Fruit fly (Drosophila melanogaster) whole organism, embryonic: ENCODE results near the gene CG33490.

Experiments
- Awh ChIP-seq: fragments of 200-800 bp; sonication (Bioruptor generic); IDR thresholded peaks from 2 replicates; pipeline ENCODE4, ENCODE4 v1.3.6; 2022; ENCODE audit warnings: missing biosample characterization, missing genetic modification characterization
- CG11456 ChIP-seq: fragments of 200-800 bp; sonication (Bioruptor generic); IDR thresholded peaks from 3 replicates; pipeline ENCODE4 v1.3.6; 2022; ENCODE audit warnings: missing biosample characterization, missing genetic modification characterization
- CG1233 ChIP-seq: fragments of 200-800 bp; sonication (Bioruptor generic); optimal IDR thresholded peaks from 4 replicates; lab custom pipeline; 2018; ENCODE audit warnings: missing biosample characterization, mild to moderate bottlenecking, missing genetic modification characterization
- CG15073 ChIP-seq: fragments of 200-800 bp; sonication (Bioruptor generic); optimal IDR thresholded peaks from 2 replicates; lab custom pipeline; 2016; ENCODE audit warnings: missing biosample characterization, missing genetic modification characterization
- CG15479 ChIP-seq: fragments of 200-800 bp; sonication (Bioruptor generic); optimal IDR thresholded peaks from 3 replicates; lab custom pipeline; 2019; ENCODE audit warnings: missing biosample characterization, mild to moderate bottlenecking, missing genetic modification characterization, moderate library complexity
- CG1792 ChIP-seq: fragments of 200-800 bp; sonication (Bioruptor generic); optimal IDR thresholded peaks from 2 replicates; lab custom pipeline; 2016; ENCODE audit warnings: missing biosample characterization, missing genetic modification characterization
- CG2120 ChIP-seq: fragments of 200-800 bp; sonication (Bioruptor generic); optimal IDR thresholded peaks from 3 replicates; lab custom pipeline; 2016; ENCODE audit warnings: missing biosample characterization, missing genetic modification characterization
- CG3281 ChIP-seq: fragments of 200-800 bp; sonication (Bioruptor generic); optimal IDR thresholded peaks from 3 replicates; lab custom pipeline; 2017; ENCODE audit warnings: missing biosample characterization, mild to moderate bottlenecking, missing genetic modification characterization
- CG34422 ChIP-seq: fragments of 200-800 bp; sonication (Bioruptor generic); IDR thresholded peaks from 3 replicates; pipeline ENCODE4 v1.3.6; 2022; ENCODE audit warnings: missing biosample characterization, missing genetic modification characterization
- CG3838 ChIP-seq: fragments of 200-800 bp; sonication (Bioruptor generic); optimal IDR thresholded peaks from 3 replicates; lab custom pipeline; 2016; ENCODE audit warnings: missing biosample characterization, missing genetic modification characterization
- CG42726 ChIP-seq: fragments of 200-800 bp; sonication (Bioruptor generic); IDR thresholded peaks from 2 replicates; pipeline ENCODE4 v1.3.6; 2022; ENCODE audit warnings: missing biosample characterization, missing genetic modification characterization; ENCODE audit not compliant: partially characterized antibody
- CG4730 ChIP-seq: fragments of 200-800 bp; sonication (Bioruptor generic); IDR thresholded peaks from 2 replicates; pipeline ENCODE4 v1.3.6; 2022; ENCODE audit warnings: missing biosample characterization, missing genetic modification characterization
- CG7271 ChIP-seq: fragments of 200-800 bp; sonication (Bioruptor generic); optimal IDR thresholded peaks from 2 replicates; lab custom pipeline; 2018; ENCODE audit warnings: missing biosample characterization, mild to moderate bottlenecking, missing genetic modification characterization, moderate library complexity
- CG7372 ChIP-seq: fragments of 200-800 bp; sonication (Bioruptor generic); IDR thresholded peaks from 2 replicates; pipeline ENCODE4 v1.3.6; 2022; ENCODE audit warnings: missing biosample characterization, missing genetic modification characterization
- CG7928 ChIP-seq: fragments of 200-800 bp; sonication (Bioruptor generic); optimal IDR thresholded peaks from 2 replicates; lab custom pipeline; 2017; ENCODE audit warnings: missing biosample characterization, mild to moderate bottlenecking, missing genetic modification characterization
- CG7987 ChIP-seq: fragments of 200-800 bp; sonication (Bioruptor generic); optimal IDR thresholded peaks from 2 replicates; lab custom pipeline; 2018; ENCODE audit warnings: missing biosample characterization, mild to moderate bottlenecking, missing genetic modification characterization, moderate library complexity
- CG9817 ChIP-seq: fragments of 200-800 bp; sonication (Bioruptor generic); optimal IDR thresholded peaks from 2 replicates; lab custom pipeline; 2018; ENCODE audit warnings: missing biosample characterization, mild to moderate bottlenecking, missing genetic modification characterization, moderate library complexity
- CG9876 ChIP-seq: fragments of 200-800 bp; sonication (Bioruptor generic); optimal IDR thresholded peaks from 2 replicates; lab custom pipeline; 2016; ENCODE audit warnings: missing biosample characterization, missing genetic modification characterization
- Dbx ChIP-seq: fragments of 200-800 bp; sonication (Bioruptor generic); IDR thresholded peaks from 3 replicates; pipeline ENCODE4 v1.3.6; 2022; ENCODE audit warnings: missing biosample characterization, missing genetic modification characterization
- Deaf1 ChIP-seq: fragments of 200-800 bp; optimal IDR thresholded peaks from 3 replicates; lab custom pipeline; 2019; ENCODE audit warnings: missing biosample characterization, mild to moderate bottlenecking, missing genetic modification characterization, moderate library complexity
- Dp ChIP-seq: fragments of 200-800 bp; sonication (Bioruptor generic); optimal IDR thresholded peaks from 2 replicates; lab custom pipeline; 2018; ENCODE audit warnings: missing biosample characterization, mild to moderate bottlenecking, missing genetic modification characterization, moderate library complexity
- Drgx ChIP-seq: fragments of 200-800 bp; sonication (Bioruptor generic); IDR thresholded peaks from 2 replicates; pipeline ENCODE4 v1.3.6; 2022; ENCODE audit warnings: missing biosample characterization, missing genetic modification characterization
- E2f2 ChIP-seq: fragments of 200-800 bp; sonication (Bioruptor generic); IDR thresholded peaks from 2 replicates; pipeline ENCODE4 v1.3.6; 2022; ENCODE audit warnings: missing biosample characterization, missing genetic modification characterization
- Ets97D ChIP-seq: fragments of 200-800 bp; sonication (Bioruptor generic); optimal IDR thresholded peaks from 3 replicates; lab custom pipeline; 2016; ENCODE audit warnings: missing biosample characterization, missing genetic modification characterization
- Gug ChIP-seq: fragments of 200-800 bp; sonication (Bioruptor generic); IDR thresholded peaks from 4 replicates; pipeline ENCODE4 v1.3.6; 2022; ENCODE audit warnings: missing biosample characterization, missing genetic modification characterization
- HLH4C ChIP-seq: fragments of 200-800 bp; sonication (Bioruptor generic); IDR thresholded peaks from 3 replicates; pipeline ENCODE4 v1.3.6; 2022; ENCODE audit warnings: missing biosample characterization, missing genetic modification characterization; ENCODE audit not compliant: partially characterized antibody
- Med ChIP-seq: fragments of 200-800 bp; sonication (Bioruptor generic); peaks from one replicate; lab custom pipeline; 2016; ENCODE audit warnings: missing biosample characterization, missing genetic modification characterization, mild to moderate bottlenecking, inconsistent platforms, moderate library complexity
- Nf-YC ChIP-seq: fragments of 200-800 bp; optimal IDR thresholded peaks from 3 replicates; lab custom pipeline; 2019; ENCODE audit warnings: missing biosample characterization, mild to moderate bottlenecking, missing genetic modification characterization, moderate library complexity
- Oli ChIP-seq: fragments of 200-800 bp; sonication (Bioruptor generic); optimal IDR thresholded peaks from 2 replicates; lab custom pipeline; 2018; ENCODE audit warnings: missing biosample characterization, mild to moderate bottlenecking, missing genetic modification characterization, moderate library complexity
- Side ChIP-seq: fragments of 200-800 bp; sonication (Bioruptor generic); optimal IDR thresholded peaks from 2 replicates; lab custom pipeline; 2016; ENCODE audit warnings: missing biosample characterization, missing genetic modification characterization
- Taf1 ChIP-seq: fragments of 200-800 bp; sonication (Bioruptor generic); IDR thresholded peaks from 2 replicates; pipeline ENCODE4 v1.3.6; 2022; ENCODE audit warnings: missing biosample characterization, missing genetic modification characterization
- Trl ChIP-seq, 3 experiments: fragments of >200 bp in 2 of 3; fragments of 200-800 bp in 1 of 3; sonication (Bioruptor generic) in 1 of 3; optimal IDR thresholded peaks; 2 replicates in 1 of 3; 3 replicates in 2 of 3; lab custom pipeline; 2016 to 2017; ENCODE audit warnings: missing biosample characterization in 1 of 3, missing genetic modification characterization in 1 of 3
- Xrp1 ChIP-seq: fragments of 200-800 bp; sonication (Bioruptor generic); IDR thresholded peaks from 2 replicates; pipeline ENCODE4 v1.3.6; 2022; ENCODE audit warnings: missing biosample characterization, missing genetic modification characterization
- ac ChIP-seq: fragments of 200-800 bp; sonication (Bioruptor generic); optimal IDR thresholded peaks from 3 replicates; lab custom pipeline; 2017; ENCODE audit warnings: missing biosample characterization, mild to moderate bottlenecking, missing genetic modification characterization
- ap ChIP-seq: fragments of 200-800 bp; sonication (Bioruptor generic); IDR thresholded peaks from 2 replicates; pipeline ENCODE4 v1.3.6; 2022; ENCODE audit warnings: missing biosample characterization, missing genetic modification characterization
- bbx ChIP-seq: fragments of 200-800 bp; sonication (Bioruptor generic); IDR thresholded peaks from 2 replicates; pipeline ENCODE4 v1.3.6; 2022; ENCODE audit warnings: missing biosample characterization, missing genetic modification characterization; ENCODE audit not compliant: partially characterized antibody
- chif ChIP-seq, 2 experiments: fragments of 200-800 bp; sonication (Bioruptor generic); optimal IDR thresholded peaks; 3 replicates each; lab custom pipeline; 2016; ENCODE audit warnings: missing biosample characterization in 2 of 2, missing genetic modification characterization in 2 of 2
- chn ChIP-seq: fragments of 200-800 bp; sonication (Bioruptor generic); optimal IDR thresholded peaks from 2 replicates; lab custom pipeline; 2016; ENCODE audit warnings: missing biosample characterization, missing genetic modification characterization
- dati ChIP-seq: fragments of 200-800 bp; sonication (Bioruptor generic); IDR thresholded peaks from 2 replicates; pipeline ENCODE4 v1.3.6; 2022; ENCODE audit warnings: missing biosample characterization, missing genetic modification characterization
- emc ChIP-seq: fragments of 200-800 bp; sonication (Bioruptor generic); optimal IDR thresholded peaks from 2 replicates; lab custom pipeline; 2016; ENCODE audit warnings: missing biosample characterization, missing genetic modification characterization
- en ChIP-seq: fragments of 200-800 bp; sonication (Bioruptor generic); optimal IDR thresholded peaks from 2 replicates; lab custom pipeline; 2016; ENCODE audit warnings: missing biosample characterization, missing genetic modification characterization
- fd3F ChIP-seq: fragments of 200-800 bp; sonication (Bioruptor generic); optimal IDR thresholded peaks from 2 replicates; lab custom pipeline; 2018; ENCODE audit warnings: missing biosample characterization, mild to moderate bottlenecking, missing genetic modification characterization, moderate library complexity
- hbn ChIP-seq: fragments of 200-800 bp; sonication (Bioruptor generic); IDR thresholded peaks from 2 replicates; pipeline ENCODE4 v1.3.6; 2022; ENCODE audit warnings: missing biosample characterization, missing genetic modification characterization; ENCODE audit not compliant: partially characterized antibody
- lola ChIP-seq, 3 experiments: fragments of >200 bp in 2 of 3; fragments of 200-800 bp in 1 of 3; sonication (Bioruptor generic) in 1 of 3; optimal IDR thresholded peaks; 2 replicates each; lab custom pipeline; 2017 to 2019; ENCODE audit warnings: missing biosample characterization in 3 of 3, missing genetic modification characterization in 3 of 3, mild to moderate bottlenecking in 1 of 3, moderate library complexity in 1 of 3
- mam ChIP-seq: fragments of 200-800 bp; sonication (Bioruptor generic); optimal IDR thresholded peaks from 3 replicates; lab custom pipeline; 2016; ENCODE audit warnings: missing biosample characterization, missing genetic modification characterization
- mirr ChIP-seq: fragments of 200-800 bp; sonication (Bioruptor generic); optimal IDR thresholded peaks from 3 replicates; lab custom pipeline; 2018; ENCODE audit warnings: missing biosample characterization, mild to moderate bottlenecking, missing genetic modification characterization
- pb ChIP-seq: fragments of 200-800 bp; sonication (Bioruptor generic); optimal IDR thresholded peaks from 3 replicates; lab custom pipeline; 2016; ENCODE audit warnings: missing biosample characterization, missing genetic modification characterization
- ro ChIP-seq: fragments of 200-800 bp; sonication (Bioruptor generic); IDR thresholded peaks from 2 replicates; pipeline ENCODE4 v1.3.6; 2022; ENCODE audit warnings: missing biosample characterization, missing genetic modification characterization
- row ChIP-seq: fragments of 200-800 bp; sonication (Bioruptor generic); IDR thresholded peaks from 3 replicates; pipeline ENCODE4 v1.3.6; 2022; ENCODE audit warnings: missing biosample characterization, missing genetic modification characterization
- slbo ChIP-seq: fragments of 200-800 bp; sonication (Bioruptor generic); IDR thresholded peaks from 2 replicates; pipeline ENCODE4 v1.3.6; 2022; ENCODE audit warnings: missing biosample characterization, missing genetic modification characterization
- ssp ChIP-seq: fragments of 200-800 bp; sonication (Bioruptor generic); IDR thresholded peaks from 2 replicates; pipeline ENCODE4 v1.3.6; 2022; ENCODE audit warnings: missing biosample characterization, missing genetic modification characterization

Gene CG33490

DNA sequence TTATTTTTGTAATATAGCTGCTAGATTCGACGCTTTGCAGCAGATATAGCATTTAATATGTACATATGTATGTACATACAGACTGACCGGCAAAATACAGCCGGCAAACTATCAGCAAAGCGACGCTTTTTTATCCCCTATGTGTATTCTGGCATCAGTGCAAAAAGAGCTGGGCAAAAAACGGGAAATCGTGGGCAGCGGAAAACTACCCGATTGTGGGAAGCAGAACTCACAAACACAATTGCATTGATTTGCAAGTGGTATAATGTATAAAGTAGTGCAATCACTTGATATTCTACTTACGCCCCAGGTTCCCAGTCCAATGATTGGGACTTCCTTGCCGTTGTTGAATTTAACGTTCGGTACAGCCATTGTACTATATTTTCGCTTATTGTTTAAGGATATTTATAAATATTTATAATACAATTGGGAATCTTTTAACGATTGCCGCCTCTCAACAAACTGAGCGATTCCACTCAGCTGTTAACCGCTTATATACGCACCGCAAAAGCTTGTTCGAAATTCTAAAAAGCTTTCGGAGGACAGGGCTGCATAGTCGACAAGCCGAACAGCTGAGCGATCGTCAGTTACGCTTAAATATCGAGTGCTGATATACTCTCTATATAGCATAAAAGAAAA, 48.9 kb upstream of the CG33490 start (continued):
- TF ChIP-seq mirr (GFP tag; lab: Kevin White, UChicago) (no peak), Gug (GFP tag; lab: Robert Waterston, UW) (no peak), lola (GFP tag; optimal IDR thresholded peaks at IDR 0.05; lab: Kevin White, UChicago) (no peak), ap (GFP tag; lab: Robert Waterston, UW) (no peak), Dbx (GFP tag; lab: Robert Waterston, UW) (no peak), Xrp1 (no peak), chif (GFP tag; optimal IDR thresholded peaks at IDR 0.05; lab: Kevin White, UChicago) (no peak), Dp (peak; percentile 18), hbn (GFP tag; lab: Robert Waterston, UW) (no peak), Awh (GFP tag; lab: Robert Waterston, UW) (no peak), dati (GFP tag; lab: Robert Waterston, UW) (no peak), E2f2 (GFP tag; lab: Robert Waterston, UW) (peak; percentile 33), fd3F (GFP tag; lab: Kevin White, UChicago) (no peak), ro (no peak), CG34422 (no peak), pb (no peak), Nf-YC (no peak), CG1792 (GFP tag; lab: Kevin White, UChicago) (no peak), Oli (tag; lab: Kevin White, UChicago) (no peak), Ets97D (GFP tag; lab: Kevin White, UChicago) (no peak), CG7987 (GFP tag; lab: Kevin White, UChicago) (peak; percentile 37), bbx (GFP tag; lab: Robert Waterston, UW) (no peak), CG3838 (GFP tag; lab: Kevin White, UChicago) (no peak), CG11456 (no peak), emc (GFP tag; lab: Kevin White, UChicago) (no peak), chn (no peak), CG15073 (GFP tag; lab: Kevin White, UChicago) (no peak), slbo (GFP tag; lab: Robert Waterston, UW) (peak; percentile 25; the same call in 1 of the 2 replicates), Deaf1 (tag; lab: Kevin White, UChicago) (no peak), CG4730 (GFP tag; lab: Robert Waterston, UW) (no peak), ssp (GFP tag; lab: Robert Waterston, UW) (no peak), CG2120 (GFP tag; lab: Kevin White, UChicago) (no peak), CG1233 (GFP tag; lab: Kevin White, UChicago) (no peak), CG9817 (tag; lab: Kevin White, UChicago) (no peak), HLH4C (GFP tag; lab: Robert Waterston, UW) (peak; percentile 16; the same call in 1 of the 3 replicates), Side (GFP tag; lab: Kevin White, UChicago) (no peak), en (GFP tag; lab: Kevin White, UChicago) (no peak), CG9876 (GFP tag; lab: Kevin White, UChicago) (no peak), CG7271 (no peak), row (GFP tag; lab: Robert Waterston, UW) (peak; percentile 41; the same call in 1 of the 3 replicates), Med (peak; percentile 27), CG7928 (GFP tag; lab: Kevin White, UChicago) (peak; percentile 94), Trl (optimal IDR thresholded peaks at IDR 0.05; lab: Kevin White, UChicago) (no peak), Trl (GFP tag; optimal IDR thresholded peaks at IDR 0.05; lab: Kevin White, UChicago) (no peak), CG3281 (GFP tag; lab: Kevin White, UChicago) (no peak), mam (GFP tag; lab: Kevin White, UChicago) (no peak), CG15479 (GFP tag; lab: Kevin White, UChicago) (no peak), Drgx (GFP tag; lab: Robert Waterston, UW) (0 out of 2 replicates have a peak, but pooled peaks have one; percentile 23), ac (GFP tag; lab: Kevin White, UChicago) (no peak), Taf1 (GFP tag; lab: Robert Waterston, UW) (no peak), CG7372 (no peak), CG42726 (no peak)
